Fruit fly (Drosophila melanogaster) whole organism, embryonic: ENCODE results near the gene CG44088.
A peak's percentile ranks its signal among the peaks of the same experiment; 100 is the strongest.

Source experiments
- ATbp ChIP-seq: fragments of 200-800 bp; sonication (Bioruptor generic); optimal IDR thresholded peaks from 2 replicates; lab custom pipeline; 2017; ENCODE audit warnings: missing biosample characterization, mild to moderate bottlenecking, missing genetic modification characterization, missing genetic modification reagents
- CG10209 ChIP-seq: fragments of 200-800 bp; sonication (Bioruptor generic); optimal IDR thresholded peaks from 3 replicates; lab custom pipeline; 2017; ENCODE audit warnings: missing biosample characterization, mild to moderate bottlenecking, missing genetic modification characterization, missing genetic modification reagents
- CG10274 ChIP-seq: fragments of 200-800 bp; sonication (Bioruptor generic); optimal IDR thresholded peaks from 3 replicates; lab custom pipeline; 2017; ENCODE audit warnings: missing biosample characterization, mild to moderate bottlenecking, missing genetic modification characterization
- CG11247 ChIP-seq: fragments of 200-800 bp; sonication (Bioruptor generic); IDR thresholded peaks from 2 replicates; pipeline ENCODE4 v1.3.6; 2022; ENCODE audit warnings: missing biosample characterization, missing genetic modification characterization
- CG11695 ChIP-seq: fragments of 200-800 bp; sonication (Bioruptor generic); IDR thresholded peaks from 3 replicates; pipeline ENCODE4 v1.3.6; 2022; ENCODE audit warnings: missing biosample characterization, missing genetic modification characterization
- CG11696 ChIP-seq: fragments of 200-800 bp; sonication (Bioruptor generic); IDR thresholded peaks from 2 replicates; pipeline ENCODE4 v1.3.6; 2022; ENCODE audit warnings: missing biosample characterization, missing genetic modification characterization
- CG13123 ChIP-seq: fragments of 200-800 bp; sonication (Bioruptor generic); optimal IDR thresholded peaks from 2 replicates; lab custom pipeline; 2016; ENCODE audit warnings: missing biosample characterization, missing genetic modification characterization
- CG13424 ChIP-seq: fragments of 200-800 bp; sonication (Bioruptor generic); optimal IDR thresholded peaks from 2 replicates; lab custom pipeline; 2019; ENCODE audit warnings: missing biosample characterization, mild to moderate bottlenecking, missing genetic modification characterization, moderate library complexity
- CG14965 ChIP-seq: fragments of 200-800 bp; sonication (Bioruptor generic); optimal IDR thresholded peaks from 2 replicates; lab custom pipeline; 2016; ENCODE audit warnings: missing biosample characterization, missing genetic modification characterization, borderline replicate concordance
- CG2712 ChIP-seq: fragments of 200-800 bp; optimal IDR thresholded peaks from 3 replicates; lab custom pipeline; 2019; ENCODE audit warnings: missing biosample characterization, mild to moderate bottlenecking, missing genetic modification characterization, moderate library complexity
- CG30403 ChIP-seq: fragments of 200-800 bp; sonication (Bioruptor generic); optimal IDR thresholded peaks from 3 replicates; lab custom pipeline; 2016; ENCODE audit warnings: missing biosample characterization, missing genetic modification characterization
- CG6175 ChIP-seq: fragments of 200-800 bp; sonication (Bioruptor generic); IDR thresholded peaks from 3 replicates; pipeline ENCODE4 v1.3.6; 2022; ENCODE audit warnings: missing biosample characterization, missing genetic modification characterization
- CG8089 ChIP-seq: fragments of 200-800 bp; sonication (Bioruptor generic); optimal IDR thresholded peaks from 3 replicates; lab custom pipeline; 2016; ENCODE audit warnings: missing biosample characterization, missing genetic modification characterization
- CG8388 ChIP-seq: fragments of 200-800 bp; sonication (Bioruptor generic); optimal IDR thresholded peaks from 2 replicates; lab custom pipeline; 2019; ENCODE audit warnings: missing biosample characterization, mild to moderate bottlenecking, missing genetic modification characterization, moderate library complexity
- CrebB ChIP-seq: fragments of 200-800 bp; sonication (Bioruptor generic); optimal IDR thresholded peaks from 3 replicates; lab custom pipeline; 2018; ENCODE audit warnings: missing biosample characterization, mild to moderate bottlenecking, missing genetic modification characterization
- Dfd ChIP-seq, 2 experiments: fragments of >200 bp; optimal IDR thresholded peaks; 2 replicates each; lab custom pipeline; 2017; ENCODE audit warnings: missing biosample characterization in 2 of 2, missing genetic modification characterization in 2 of 2
- Dip3 ChIP-seq: fragments of 200-800 bp; sonication (Bioruptor generic); optimal IDR thresholded peaks from 3 replicates; lab custom pipeline; 2016; ENCODE audit warnings: missing biosample characterization, missing genetic modification characterization
- Drgx ChIP-seq: fragments of 200-800 bp; sonication (Bioruptor generic); IDR thresholded peaks from 2 replicates; pipeline ENCODE4 v1.3.6; 2022; ENCODE audit warnings: missing biosample characterization, missing genetic modification characterization
- Eip74EF ChIP-seq, 2 experiments: fragments of 200-800 bp in 1 of 2; fragments of >200 bp in 1 of 2; sonication (Bioruptor generic) in 1 of 2; optimal IDR thresholded peaks; 2 replicates each; lab custom pipeline; 2017 to 2019; ENCODE audit warnings: missing biosample characterization in 2 of 2, missing genetic modification characterization in 2 of 2, mild to moderate bottlenecking in 1 of 2, moderate library complexity in 1 of 2
- Elba2 ChIP-seq: fragments of 200-800 bp; sonication (Bioruptor generic); optimal IDR thresholded peaks from 3 replicates; lab custom pipeline; 2016; ENCODE audit warnings: missing biosample characterization, missing genetic modification characterization
- Ets97D ChIP-seq: fragments of 200-800 bp; sonication (Bioruptor generic); optimal IDR thresholded peaks from 3 replicates; lab custom pipeline; 2016; ENCODE audit warnings: missing biosample characterization, missing genetic modification characterization
- HLH4C ChIP-seq: fragments of 200-800 bp; sonication (Bioruptor generic); IDR thresholded peaks from 3 replicates; pipeline ENCODE4 v1.3.6; 2022; ENCODE audit warnings: missing biosample characterization, missing genetic modification characterization; ENCODE audit not compliant: partially characterized antibody
- HLH54F ChIP-seq: fragments of 200-800 bp; sonication (Bioruptor generic); optimal IDR thresholded peaks from 3 replicates; lab custom pipeline; 2016; ENCODE audit warnings: missing biosample characterization, missing genetic modification characterization
- NFAT ChIP-seq: fragments of 200-800 bp; sonication (Bioruptor generic); IDR thresholded peaks from 2 replicates; pipeline ENCODE4 v1.3.6; 2022; ENCODE audit warnings: missing biosample characterization, missing genetic modification characterization
- Nf-YC ChIP-seq: fragments of 200-800 bp; optimal IDR thresholded peaks from 3 replicates; lab custom pipeline; 2019; ENCODE audit warnings: missing biosample characterization, mild to moderate bottlenecking, missing genetic modification characterization, moderate library complexity
- NfI ChIP-seq: fragments of 200-800 bp; sonication (Bioruptor generic); optimal IDR thresholded peaks from 3 replicates; lab custom pipeline; 2018; ENCODE audit warnings: missing biosample characterization, mild to moderate bottlenecking, missing genetic modification characterization, moderate library complexity
- Ptx1 ChIP-seq: fragments of 200-800 bp; sonication (Bioruptor generic); IDR thresholded peaks from 2 replicates; pipeline ENCODE4 v1.3.6; 2022; ENCODE audit warnings: missing biosample characterization, missing genetic modification characterization
- Vsx1 ChIP-seq: fragments of 200-800 bp; sonication (Bioruptor generic); optimal IDR thresholded peaks from 2 replicates; lab custom pipeline; 2017; ENCODE audit warnings: missing biosample characterization, mild to moderate bottlenecking, missing genetic modification characterization, missing genetic modification reagents
- Xbp1 ChIP-seq: fragments of 200-800 bp; sonication (Bioruptor generic); optimal IDR thresholded peaks from 3 replicates; lab custom pipeline; 2016; ENCODE audit warnings: missing biosample characterization, mild to moderate bottlenecking, missing genetic modification characterization
- bcd ChIP-seq: fragments of 200-800 bp; sonication (Bioruptor generic); optimal IDR thresholded peaks from 2 replicates; lab custom pipeline; 2017; ENCODE audit warnings: missing biosample characterization, mild to moderate bottlenecking, missing genetic modification characterization
- crp ChIP-seq, 2 experiments: fragments of 200-800 bp; sonication (Bioruptor generic); optimal IDR thresholded peaks; 2 replicates in 1 of 2; 3 replicates in 1 of 2; lab custom pipeline; 2017; ENCODE audit warnings: missing biosample characterization in 2 of 2, missing genetic modification characterization in 2 of 2, mild to moderate bottlenecking in 1 of 2, moderate library complexity in 1 of 2
- exex ChIP-seq: fragments of 200-800 bp; sonication (Bioruptor generic); optimal IDR thresholded peaks from 4 replicates; lab custom pipeline; 2018; ENCODE audit warnings: missing biosample characterization, mild to moderate bottlenecking, missing genetic modification characterization, moderate library complexity
- fd102C ChIP-seq: fragments of 200-800 bp; sonication (Bioruptor generic); optimal IDR thresholded peaks from 2 replicates; lab custom pipeline; 2018; ENCODE audit warnings: missing biosample characterization, mild to moderate bottlenecking, missing genetic modification characterization, moderate library complexity
- ftz-f1 ChIP-seq: fragments of 200-800 bp; sonication (Bioruptor generic); optimal IDR thresholded peaks from 2 replicates; lab custom pipeline; 2016; ENCODE audit warnings: missing biosample characterization, missing genetic modification characterization
- ind ChIP-seq: fragments of 200-800 bp; sonication (Bioruptor generic); optimal IDR thresholded peaks from 3 replicates; lab custom pipeline; 2016; ENCODE audit warnings: missing biosample characterization, missing genetic modification characterization
- inv ChIP-seq: fragments of 200-800 bp; sonication (Bioruptor generic); IDR thresholded peaks from 2 replicates; pipeline ENCODE4 v1.3.6; 2022; ENCODE audit warnings: missing biosample characterization, missing genetic modification characterization; ENCODE audit not compliant: partially characterized antibody
- lov ChIP-seq, 2 experiments: fragments of 200-800 bp in 1 of 2; fragments of >200 bp in 1 of 2; sonication (Bioruptor generic) in 1 of 2; IDR thresholded peaks in 1 of 2; optimal IDR thresholded peaks in 1 of 2; 2 replicates in 1 of 2; 3 replicates in 1 of 2; pipeline versions ENCODE4 v1.3.6 to Lab custom; 2017 to 2022; ENCODE audit warnings: missing biosample characterization in 1 of 2, missing genetic modification characterization in 1 of 2
- p53 ChIP-seq: fragments of 200-800 bp; sonication (Bioruptor generic); optimal IDR thresholded peaks from 2 replicates; lab custom pipeline; 2016; ENCODE audit warnings: missing biosample characterization, missing genetic modification characterization
- pho ChIP-seq: fragments of 200-800 bp; sonication (Bioruptor generic); optimal IDR thresholded peaks from 2 replicates; lab custom pipeline; 2016; ENCODE audit warnings: missing biosample characterization, missing genetic modification characterization
- phol ChIP-seq: fragments of 200-800 bp; sonication (Bioruptor generic); optimal IDR thresholded peaks from 3 replicates; lab custom pipeline; 2018; ENCODE audit warnings: missing biosample characterization, mild to moderate bottlenecking, missing genetic modification characterization, moderate library complexity
- sens ChIP-seq: fragments of 200-800 bp; sonication (Bioruptor generic); peaks from one replicate; lab custom pipeline; 2016; ENCODE audit warnings: missing biosample characterization, missing genetic modification characterization
- sna ChIP-seq: fragments of 200-800 bp; sonication (Bioruptor generic); IDR thresholded peaks from 2 replicates; pipeline ENCODE4 v1.3.6; 2022; ENCODE audit warnings: missing biosample characterization, missing genetic modification characterization; ENCODE audit not compliant: partially characterized antibody
- sob ChIP-seq: fragments of 200-800 bp; sonication (Bioruptor generic); IDR thresholded peaks from 2 replicates; pipeline ENCODE4 v1.3.6; 2022; ENCODE audit warnings: missing biosample characterization, missing genetic modification characterization
- stwl ChIP-seq: fragments of 200-800 bp; sonication (Bioruptor generic); optimal IDR thresholded peaks from 3 replicates; lab custom pipeline; 2018; ENCODE audit warnings: missing biosample characterization, mild to moderate bottlenecking, missing genetic modification characterization, moderate library complexity
- sug ChIP-seq: fragments of 200-800 bp; optimal IDR thresholded peaks from 2 replicates; lab custom pipeline; 2019; ENCODE audit warnings: missing biosample characterization, mild to moderate bottlenecking, missing genetic modification characterization, moderate library complexity
- tio ChIP-seq: fragments of 200-800 bp; sonication (Bioruptor generic); optimal IDR thresholded peaks from 2 replicates; lab custom pipeline; 2017; ENCODE audit warnings: missing biosample characterization, missing genetic modification characterization, inconsistent platforms
- tll ChIP-seq, 2 experiments: fragments of 200-800 bp in 1 of 2; fragments of >200 bp in 1 of 2; sonication (Bioruptor generic) in 1 of 2; optimal IDR thresholded peaks; 2 replicates each; lab custom pipeline; 2017 to 2019; ENCODE audit warnings: missing biosample characterization in 2 of 2, missing genetic modification characterization in 2 of 2, mild to moderate bottlenecking in 1 of 2, moderate library complexity in 1 of 2
- toy ChIP-seq: fragments of 200-800 bp; sonication (Bioruptor generic); IDR thresholded peaks from 2 replicates; pipeline ENCODE4 v1.3.6; 2022; ENCODE audit warnings: missing biosample characterization, missing genetic modification characterization
- tx ChIP-seq: fragments of 200-800 bp; sonication (Bioruptor generic); optimal IDR thresholded peaks from 2 replicates; lab custom pipeline; 2016; ENCODE audit warnings: missing biosample characterization, missing genetic modification characterization
- usp ChIP-seq: fragments of >200 bp; optimal IDR thresholded peaks from 2 replicates; lab custom pipeline; 2017; ENCODE audit warnings: missing biosample characterization, missing genetic modification characterization

Gene CG44088

DNA sequence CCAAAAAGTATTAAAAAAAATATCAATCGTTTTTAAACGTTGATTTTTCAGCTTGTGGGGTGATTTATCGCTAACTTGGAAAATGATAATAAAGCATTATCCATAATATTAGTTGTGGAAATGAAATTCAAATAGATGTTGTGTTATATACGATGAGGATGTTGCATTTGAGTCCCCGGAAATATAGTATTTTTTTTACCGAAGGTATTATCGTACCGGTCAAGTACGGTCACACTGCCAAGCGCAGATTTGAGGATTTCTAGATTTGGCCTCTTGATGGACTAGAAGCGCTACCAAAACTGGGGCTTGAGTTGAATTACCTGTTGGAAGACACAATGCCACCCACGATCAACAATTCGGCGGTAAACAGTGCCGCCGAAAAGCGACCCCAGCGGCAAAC is 518 bp upstream of the CG44088 start (continued):
- TF ChIP-seq CG30403, result peak; percentile 51
- TF ChIP-seq HLH54F, result peak; percentile 15
- no peak for TF ChIP-seq CrebB (tag; lab: Kevin White, UChicago)
- no peak for TF ChIP-seq Vsx1
- no peak for TF ChIP-seq Dfd (GFP tag; optimal IDR thresholded peaks at IDR 0.05; lab: Kevin White, UChicago)
- peak; percentile 14 for TF ChIP-seq pho (GFP tag; lab: Kevin White, UChicago)
- TF ChIP-seq phol (tag; lab: Kevin White, UChicago), result peak; percentile 65
- TF ChIP-seq p53 (GFP tag; lab: Kevin White, UChicago), result no peak
- no peak for TF ChIP-seq HLH4C (GFP tag; lab: Robert Waterston, UW)
- TF ChIP-seq CG10209 (GFP tag; lab: Kevin White, UChicago), result peak; percentile 16
- TF ChIP-seq CG11695, result no peak
- peak; percentile 49 for TF ChIP-seq CG13424 (tag; lab: Kevin White, UChicago)
- no peak for TF ChIP-seq Drgx (GFP tag; lab: Robert Waterston, UW)
- TF ChIP-seq ftz-f1 (GFP tag; lab: Kevin White, UChicago), result no peak
- peak; percentile 40; the same call in 1 of the 2 replicates for TF ChIP-seq Ptx1
- TF ChIP-seq CG10274, result no peak
- no peak for TF ChIP-seq inv (GFP tag; lab: Robert Waterston, UW)
- peak; percentile 93 for TF ChIP-seq sens (GFP tag; lab: Kevin White, UChicago)
- TF ChIP-seq sna (GFP tag; lab: Robert Waterston, UW), result no peak
- no peak for TF ChIP-seq NFAT (GFP tag; lab: Robert Waterston, UW)
- TF ChIP-seq Nf-YC (tag; lab: Kevin White, UChicago), result no peak
- TF ChIP-seq stwl (tag; lab: Kevin White, UChicago), result peak; percentile 79
- peak; percentile 21 for TF ChIP-seq bcd (GFP tag; lab: Kevin White, UChicago)
- TF ChIP-seq CG6175 (GFP tag; lab: Robert Waterston, UW), result no peak
- peak; percentile 17 for TF ChIP-seq Dip3 (GFP tag; lab: Kevin White, UChicago)
- no peak for TF ChIP-seq ATbp
- peak; percentile 16 for TF ChIP-seq ind (GFP tag; lab: Kevin White, UChicago)
- 0 out of 2 replicates have a peak, but pooled peaks have one; percentile 22 for TF ChIP-seq CG11247 (GFP tag; lab: Robert Waterston, UW)
- TF ChIP-seq fd102C (GFP tag; lab: Kevin White, UChicago), result no peak
- TF ChIP-seq sug (tag; lab: Kevin White, UChicago), result peak; percentile 21
- no peak for TF ChIP-seq CG8089 (GFP tag; lab: Kevin White, UChicago)
- no peak for TF ChIP-seq sob (GFP tag; lab: Robert Waterston, UW)
- TF ChIP-seq lov (optimal IDR thresholded peaks at IDR 0.05; lab: Kevin White, UChicago), result no peak
- TF ChIP-seq lov (GFP tag; IDR thresholded peaks at IDR 0.05; lab: Robert Waterston, UW), result no peak
- TF ChIP-seq CG14965 (GFP tag; lab: Kevin White, UChicago), result no peak
- no peak for TF ChIP-seq CG11696 (GFP tag; lab: Robert Waterston, UW)
- TF ChIP-seq toy (GFP tag; lab: Robert Waterston, UW), result no peak
- no peak for TF ChIP-seq crp (GFP tag; optimal IDR thresholded peaks at IDR 0.05; lab: Kevin White, UChicago)
- TF ChIP-seq CG13123 (GFP tag; lab: Kevin White, UChicago), result peak; percentile 13
- TF ChIP-seq Xbp1 (GFP tag; lab: Kevin White, UChicago), result peak; percentile 59
- TF ChIP-seq Ets97D (GFP tag; lab: Kevin White, UChicago), result peak; percentile 68
- no peak for TF ChIP-seq tll (GFP tag; optimal IDR thresholded peaks at IDR 0.05; lab: Kevin White, UChicago)
- no peak for TF ChIP-seq usp
- no peak for TF ChIP-seq exex (tag; lab: Kevin White, UChicago)
- peak; percentile 13 for TF ChIP-seq Elba2 (GFP tag; lab: Kevin White, UChicago)
- TF ChIP-seq CG2712 (tag; lab: Kevin White, UChicago), result peak; percentile 61
- TF ChIP-seq CG8388 (GFP tag; lab: Kevin White, UChicago), result peak; percentile 35
- no peak for TF ChIP-seq Eip74EF (GFP tag; optimal IDR thresholded peaks at IDR 0.05; lab: Kevin White, UChicago)
- TF ChIP-seq NfI (GFP tag; lab: Kevin White, UChicago), result peak; percentile 18
- no peak for TF ChIP-seq tio
- TF ChIP-seq tx, result no peak
